Worm (Caenorhabditis elegans) whole organism, late embryonic: ENCODE measurements around the gene H12I13.6.
A peak's percentile ranks its signal among the peaks of the same experiment; 100 is the strongest.

ENCODE experiments used
- C08G9.2 ChIP-seq: sonication (generic microtip); optimal IDR thresholded peaks from 2 replicates; lab custom pipeline; 2016; ENCODE audit warnings: mild to moderate bottlenecking, missing genetic modification characterization, moderate library complexity, missing compliant biosample characterization
- F13H6.1 ChIP-seq: sonication (generic microtip); optimal IDR thresholded peaks from 2 replicates; lab custom pipeline; 2016; ENCODE audit warnings: missing genetic modification characterization, missing compliant biosample characterization
- K09A11.1 ChIP-seq: sonication (generic microtip); optimal IDR thresholded peaks from 2 replicates; lab custom pipeline; 2017; ENCODE audit warnings: antibody characterized with exemption, mild to moderate bottlenecking, missing genetic modification characterization, missing compliant biosample characterization; ENCODE audit not compliant: insufficient read depth
- ahr-1 ChIP-seq: sonication (generic microtip); optimal IDR thresholded peaks from 2 replicates; lab custom pipeline; 2016; ENCODE audit warnings: missing genetic modification characterization, missing compliant biosample characterization
- ama-1 ChIP-seq: fragments of 150-350 bp; optimal IDR thresholded peaks from 2 replicates; lab custom pipeline; 2014
- ceh-14 ChIP-seq: sonication (generic microtip); optimal IDR thresholded peaks from 2 replicates; lab custom pipeline; 2016; ENCODE audit warnings: missing genotype, missing genetic modification characterization, missing compliant biosample characterization
- ceh-19 ChIP-seq: fragments of 200-800 bp; sonication (Bioruptor generic); optimal IDR thresholded peaks from 2 replicates; lab custom pipeline; 2018; ENCODE audit warnings: mild to moderate bottlenecking, missing genetic modification characterization, missing compliant biosample characterization
- ceh-2 ChIP-seq: sonication (generic microtip); optimal IDR thresholded peaks from 2 replicates; lab custom pipeline; 2016; ENCODE audit warnings: missing genotype, missing genetic modification characterization, missing compliant biosample characterization
- ceh-22 ChIP-seq: sonication (generic microtip); optimal IDR thresholded peaks from 2 replicates; lab custom pipeline; 2017; ENCODE audit warnings: missing biosample characterization, missing genetic modification characterization
- ceh-24 ChIP-seq: sonication (generic microtip); optimal IDR thresholded peaks from 2 replicates; lab custom pipeline; 2016; ENCODE audit warnings: mild to moderate bottlenecking, missing genetic modification characterization, missing compliant biosample characterization
- ceh-30 ChIP-seq: fragments of 150-350 bp; optimal IDR thresholded peaks from 2 replicates; lab custom pipeline; 2014; ENCODE audit warnings: missing biosample characterization, missing genetic modification characterization
- ceh-31 ChIP-seq: sonication (generic microtip); optimal IDR thresholded peaks from 2 replicates; lab custom pipeline; 2016; ENCODE audit warnings: missing genetic modification characterization, missing compliant biosample characterization
- ceh-34 ChIP-seq: sonication (generic microtip); optimal IDR thresholded peaks from 2 replicates; lab custom pipeline; 2016; ENCODE audit warnings: mild to moderate bottlenecking, missing genetic modification characterization, missing compliant biosample characterization
- ceh-45 ChIP-seq: fragments of 200-800 bp; sonication (Bioruptor generic); IDR thresholded peaks from 2 replicates; pipeline ENCODE4 v1.3.6; 2022; ENCODE audit warnings: missing genetic modification reagents, missing genetic modification characterization, missing compliant biosample characterization
- ceh-6 ChIP-seq: fragments of 200-800 bp; sonication (Bioruptor generic); optimal IDR thresholded peaks from 2 replicates; lab custom pipeline; 2018; ENCODE audit warnings: mild to moderate bottlenecking, missing genetic modification characterization, missing compliant biosample characterization
- che-1 ChIP-seq: sonication (generic microtip); optimal IDR thresholded peaks from 2 replicates; lab custom pipeline; 2016; ENCODE audit warnings: mild to moderate bottlenecking, missing genetic modification characterization, missing compliant biosample characterization
- dve-1 ChIP-seq: sonication (generic microtip); optimal IDR thresholded peaks from 2 replicates; lab custom pipeline; 2017; ENCODE audit warnings: antibody characterized with exemption, mild to moderate bottlenecking, missing genetic modification characterization, missing compliant biosample characterization
- elt-2 ChIP-seq: sonication (generic microtip); optimal IDR thresholded peaks from 2 replicates; lab custom pipeline; 2016; ENCODE audit warnings: missing genetic modification reagents, missing genetic modification characterization, missing compliant biosample characterization
- elt-4 ChIP-seq: sonication (generic microtip); optimal IDR thresholded peaks from 2 replicates; lab custom pipeline; 2016; ENCODE audit warnings: missing genetic modification characterization, missing compliant biosample characterization
- ets-4 ChIP-seq: sonication (generic microtip); optimal IDR thresholded peaks from 2 replicates; lab custom pipeline; 2016; ENCODE audit warnings: missing genetic modification characterization, missing compliant biosample characterization
- eyg-1 ChIP-seq: sonication (generic microtip); optimal IDR thresholded peaks from 2 replicates; lab custom pipeline; 2016; ENCODE audit warnings: missing genotype, missing genetic modification characterization, missing compliant biosample characterization
- fax-1 ChIP-seq: sonication (generic microtip); optimal IDR thresholded peaks from 2 replicates; lab custom pipeline; 2016; ENCODE audit warnings: missing genotype, missing genetic modification characterization, missing compliant biosample characterization
- hlh-8 ChIP-seq: sonication (generic microtip); optimal IDR thresholded peaks from 2 replicates; lab custom pipeline; 2016; ENCODE audit warnings: missing genotype, missing genetic modification characterization, missing compliant biosample characterization
- lim-6 ChIP-seq: sonication (generic microtip); optimal IDR thresholded peaks from 2 replicates; lab custom pipeline; 2016; ENCODE audit warnings: missing genetic modification characterization, missing compliant biosample characterization
- lin-11 ChIP-seq: fragments of 200-800 bp; sonication (Bioruptor generic); optimal IDR thresholded peaks from 2 replicates; lab custom pipeline; 2018; ENCODE audit warnings: mild to moderate bottlenecking, missing genetic modification characterization, missing compliant biosample characterization
- madf-2 ChIP-seq: sonication (generic microtip); optimal IDR thresholded peaks from 2 replicates; lab custom pipeline; 2017; ENCODE audit warnings: missing genetic modification characterization, missing compliant biosample characterization
- mec-3 ChIP-seq: sonication (generic microtip); optimal IDR thresholded peaks from 2 replicates; lab custom pipeline; 2016; ENCODE audit warnings: borderline replicate concordance, missing genetic modification characterization, missing compliant biosample characterization
- nfya-1 ChIP-seq: sonication (generic microtip); optimal IDR thresholded peaks from 2 replicates; lab custom pipeline; 2017; ENCODE audit warnings: missing genetic modification characterization, mild to moderate bottlenecking, missing compliant biosample characterization, antibody characterized with exemption, moderate library complexity
- odd-2 ChIP-seq: sonication (generic microtip); optimal IDR thresholded peaks from 2 replicates; lab custom pipeline; 2017; ENCODE audit warnings: antibody characterized with exemption, mild to moderate bottlenecking, missing genetic modification characterization, missing compliant biosample characterization
- pag-3 ChIP-seq: sonication (generic microtip); optimal IDR thresholded peaks from 2 replicates; lab custom pipeline; 2016; ENCODE audit warnings: missing compliant biosample characterization, missing genetic modification characterization, borderline replicate concordance
- pat-9 ChIP-seq: fragments of 200-800 bp; sonication (Bioruptor generic); optimal IDR thresholded peaks from 2 replicates; lab custom pipeline; 2018; ENCODE audit warnings: mild to moderate bottlenecking, missing genetic modification characterization, moderate library complexity, missing compliant biosample characterization
- pha-2 ChIP-seq: sonication (generic microtip); optimal IDR thresholded peaks from 2 replicates; lab custom pipeline; 2017; ENCODE audit warnings: mild to moderate bottlenecking, missing genetic modification characterization, missing compliant biosample characterization
- ref-2 ChIP-seq: sonication (generic microtip); optimal IDR thresholded peaks from 2 replicates; lab custom pipeline; 2016; ENCODE audit warnings: missing genetic modification characterization, missing compliant biosample characterization
- rnt-1 ChIP-seq: sonication (generic microtip); optimal IDR thresholded peaks from 2 replicates; lab custom pipeline; 2016; ENCODE audit warnings: missing genetic modification characterization, missing compliant biosample characterization
- sox-2 ChIP-seq: fragments of 200-800 bp; sonication (Bioruptor generic); IDR thresholded peaks from 2 replicates; pipeline ENCODE4 v1.3.6; 2022; ENCODE audit warnings: missing genetic modification reagents, missing genetic modification characterization, missing compliant biosample characterization
- sox-4 ChIP-seq: sonication (generic microtip); optimal IDR thresholded peaks from 2 replicates; lab custom pipeline; 2017; ENCODE audit warnings: mild to moderate bottlenecking, missing genetic modification characterization, inconsistent platforms, missing compliant biosample characterization
- tbx-2 ChIP-seq: sonication (generic microtip); optimal IDR thresholded peaks from 2 replicates; lab custom pipeline; 2016; ENCODE audit warnings: missing genetic modification characterization, missing compliant biosample characterization
- tbx-7 ChIP-seq: sonication (generic microtip); optimal IDR thresholded peaks from 2 replicates; lab custom pipeline; 2016; ENCODE audit warnings: missing genotype, missing genetic modification characterization, missing compliant biosample characterization
- unc-3 ChIP-seq, 2 experiments: fragments of 200-800 bp in 1 of 2; sonication (Bioruptor generic) in 1 of 2; sonication (generic microtip) in 1 of 2; conservative IDR thresholded peaks in 1 of 2; optimal IDR thresholded peaks in 1 of 2; 2 replicates each; pipeline versions ENCODE4 v1.3.6 to Lab custom; 2016 to 2022; ENCODE audit warnings: missing compliant biosample characterization in 2 of 2, missing genetic modification characterization in 2 of 2, missing genetic modification reagents in 1 of 2
- unc-42 ChIP-seq: sonication (generic microtip); optimal IDR thresholded peaks from 2 replicates; lab custom pipeline; 2016; ENCODE audit warnings: missing genotype, missing genetic modification characterization, missing compliant biosample characterization
- unc-55 ChIP-seq: sonication (generic microtip); optimal IDR thresholded peaks from 2 replicates; lab custom pipeline; 2017; ENCODE audit warnings: missing biosample characterization, missing genetic modification reagents, missing genetic modification characterization
- zip-5 ChIP-seq: sonication (generic microtip); optimal IDR thresholded peaks from 2 replicates; lab custom pipeline; 2016; ENCODE audit warnings: missing genetic modification characterization, missing compliant biosample characterization
- ztf-16 ChIP-seq: sonication (generic microtip); optimal IDR thresholded peaks from 2 replicates; lab custom pipeline; 2017; ENCODE audit warnings: missing genetic modification characterization, missing compliant biosample characterization

H12I13.6 gene

ce11 chrII:6047639-6048159, 30.0 kb upstream of the H12I13.6 start, which contains the start of the genes R12C12.6 and ran-5 (continued):
- TF ChIP-seq madf-2 (tag; lab: Kevin White, UChicago) (no peak), unc-55 (GFP tag; lab: Kevin White, UChicago) (no peak)

- TF ChIP-seq ceh-30: no peak
- peak; percentile 78 for TF ChIP-seq elt-2
These were observed 28.2 kb upstream of the H12I13.6 start for ce11 chrII:6049546-6049945.

ce11 chrII:6050120-6050519, 27.6 kb upstream of the H12I13.6 start, which contains the start of gene gldc-1:
Gene gldc-1 (plus strand): TSS chrII:6050420.
- no peak for TF ChIP-seq elt-2
- TF ChIP-seq hlh-8 (tag; lab: Kevin White, UChicago): no peak
- TF ChIP-seq mec-3 (tag; lab: Kevin White, UChicago): no peak
- no peak for TF ChIP-seq ref-2 (tag; lab: Kevin White, UChicago)
- TF ChIP-seq pag-3 (tag; lab: Kevin White, UChicago): no peak
- no peak for TF ChIP-seq unc-3 (GFP tag; conservative IDR thresholded peaks at IDR 0.05; lab: Robert Waterston, UW)
- no peak for TF ChIP-seq unc-3 (tag; optimal IDR thresholded peaks at IDR 0.05; lab: Kevin White, UChicago)
- TF ChIP-seq elt-4: no peak
- TF ChIP-seq ceh-6 (GFP tag; lab: Kevin White, UChicago): no peak
- no peak for TF ChIP-seq odd-2 (tag; lab: Kevin White, UChicago)
- TF ChIP-seq ceh-34 (tag; lab: Kevin White, UChicago): no peak
- no peak for TF ChIP-seq ets-4 (tag; lab: Kevin White, UChicago)
- TF ChIP-seq sox-4 (tag; lab: Kevin White, UChicago): no peak
- TF ChIP-seq ztf-16 (tag; lab: Kevin White, UChicago): no peak
- TF ChIP-seq che-1 (tag; lab: Kevin White, UChicago): no peak
- no peak for TF ChIP-seq dve-1 (tag; lab: Kevin White, UChicago)

- TF ChIP-seq ceh-6 (GFP tag; lab: Kevin White, UChicago) (no peak), elt-2 (peak; percentile 37)
These were observed 21.8 kb upstream of the H12I13.6 start, which contains the start of gene R12C12.7 for ce11 chrII:6055927-6056326. Gene R12C12.7 (minus strand): TSS chrII:6055985.

- TF ChIP-seq unc-42 (tag; lab: Kevin White, UChicago) (peak; percentile 70), F13H6.1 (peak; percentile 24), mec-3 (tag; lab: Kevin White, UChicago) (peak; percentile 73), pat-9 (tag; lab: Kevin White, UChicago) (no peak), lin-11 (tag; lab: Kevin White, UChicago) (no peak), lim-6 (tag; lab: Kevin White, UChicago) (peak; percentile 38), ref-2 (tag; lab: Kevin White, UChicago) (peak; percentile 72), elt-2 (peak; percentile 52), fax-1 (peak; percentile 63), ceh-34 (tag; lab: Kevin White, UChicago) (peak; percentile 43), ahr-1 (tag; lab: Kevin White, UChicago) (peak; percentile 30), eyg-1 (peak; percentile 6), pha-2 (tag; lab: Kevin White, UChicago) (no peak), ets-4 (tag; lab: Kevin White, UChicago) (peak; percentile 95), ceh-31 (peak; percentile 92), ceh-45 (GFP tag; lab: Robert Waterston, UW) (no peak), rnt-1 (tag; lab: Kevin White, UChicago) (peak; percentile 56), ceh-24 (tag; lab: Kevin White, UChicago) (no peak), sox-2 (GFP tag; lab: Robert Waterston, UW) (no peak), ceh-22 (tag; lab: Kevin White, UChicago) (no peak), tbx-2 (tag; lab: Kevin White, UChicago) (peak; percentile 89), ceh-2 (tag; lab: Kevin White, UChicago) (peak; percentile 90), tbx-7 (peak; percentile 95), zip-5 (tag; lab: Kevin White, UChicago) (peak; percentile 78), nfya-1 (no peak), sox-4 (tag; lab: Kevin White, UChicago) (no peak), C08G9.2 (tag; lab: Kevin White, UChicago) (peak; percentile 94), ama-1 (lab: Kevin White, UChicago) (no peak), ceh-14 (tag; lab: Kevin White, UChicago) (peak; percentile 60), K09A11.1 (tag; lab: Kevin White, UChicago) (no peak), ceh-19 (GFP tag; lab: Kevin White, UChicago) (no peak)
These were observed 16.2 kb upstream of the H12I13.6 start for ce11 chrII:6061495-6061894.
